Fruit fly (Drosophila melanogaster) whole organism, embryonic: ENCODE data around the gene Tim17a1.

Experiments used
- Awh ChIP-seq: fragments of 200-800 bp; sonication (Bioruptor generic); IDR thresholded peaks from 2 replicates; pipeline ENCODE4, ENCODE4 v1.3.6; 2022; ENCODE audit warnings: missing biosample characterization, missing genetic modification characterization
- CG10979 ChIP-seq: fragments of 200-800 bp; sonication (Bioruptor generic); optimal IDR thresholded peaks from 2 replicates; lab custom pipeline; 2018; ENCODE audit warnings: missing biosample characterization, mild to moderate bottlenecking, missing genetic modification characterization, moderate library complexity
- CG11093 ChIP-seq: fragments of 200-800 bp; sonication (Bioruptor generic); IDR thresholded peaks from 3 replicates; pipeline ENCODE4 v1.3.6; 2022; ENCODE audit warnings: missing biosample characterization, missing genetic modification characterization
- CG12219 ChIP-seq: fragments of 200-800 bp; sonication (Bioruptor generic); optimal IDR thresholded peaks from 3 replicates; lab custom pipeline; 2018; ENCODE audit warnings: missing biosample characterization, mild to moderate bottlenecking, missing genetic modification characterization
- CG12236 ChIP-seq: fragments of 200-800 bp; sonication (Bioruptor generic); optimal IDR thresholded peaks from 2 replicates; lab custom pipeline; 2016; ENCODE audit warnings: missing biosample characterization, missing genetic modification characterization
- CG1647 ChIP-seq: fragments of 200-800 bp; sonication (Bioruptor generic); optimal IDR thresholded peaks from 3 replicates; lab custom pipeline; 2016; ENCODE audit warnings: missing biosample characterization, missing genetic modification characterization
- CG16863 ChIP-seq: fragments of 200-800 bp; sonication (Bioruptor generic); optimal IDR thresholded peaks from 3 replicates; lab custom pipeline; 2016; ENCODE audit warnings: missing biosample characterization, missing genetic modification characterization
- CG17612 ChIP-seq: fragments of 200-800 bp; sonication (Bioruptor generic); IDR thresholded peaks from 2 replicates; pipeline ENCODE4 v1.3.6; 2022; ENCODE audit warnings: missing biosample characterization, missing genetic modification characterization
- CG17802 ChIP-seq: fragments of 200-800 bp; sonication (Bioruptor generic); optimal IDR thresholded peaks from 2 replicates; lab custom pipeline; 2018; ENCODE audit warnings: missing biosample characterization, mild to moderate bottlenecking, missing genetic modification characterization, moderate library complexity
- CG1832 ChIP-seq: fragments of 200-800 bp; sonication (Bioruptor generic); optimal IDR thresholded peaks from 2 replicates; lab custom pipeline; 2017; ENCODE audit warnings: missing biosample characterization, mild to moderate bottlenecking, missing genetic modification characterization, inconsistent platforms
- CG32767 ChIP-seq: fragments of 200-800 bp; sonication (Bioruptor generic); IDR thresholded peaks from 2 replicates; pipeline ENCODE4 v1.3.6; 2022; ENCODE audit warnings: missing biosample characterization, missing genetic modification characterization
- CG4282 ChIP-seq: fragments of 200-800 bp; sonication (Bioruptor generic); optimal IDR thresholded peaks from 2 replicates; lab custom pipeline; 2016; ENCODE audit warnings: missing biosample characterization, missing genetic modification characterization
- CG4617 ChIP-seq: fragments of 200-800 bp; sonication (Bioruptor generic); optimal IDR thresholded peaks from 3 replicates; lab custom pipeline; 2016; ENCODE audit warnings: missing biosample characterization, missing genetic modification characterization, borderline replicate concordance
- CG5245 ChIP-seq: fragments of 200-800 bp; sonication (Bioruptor generic); optimal IDR thresholded peaks from 3 replicates; lab custom pipeline; 2016; ENCODE audit warnings: missing biosample characterization, missing genetic modification characterization
- CG6272 ChIP-seq: fragments of 200-800 bp; sonication (Bioruptor generic); IDR thresholded peaks from 2 replicates; pipeline ENCODE4 v1.3.6; 2022; ENCODE audit warnings: missing biosample characterization, missing genetic modification characterization
- CG6683 ChIP-seq: fragments of 200-800 bp; sonication (Bioruptor generic); optimal IDR thresholded peaks from 2 replicates; lab custom pipeline; 2017; ENCODE audit warnings: missing biosample characterization, mild to moderate bottlenecking, missing genetic modification characterization, missing genetic modification reagents
- CG7839 ChIP-seq: fragments of 200-800 bp; sonication (Bioruptor generic); optimal IDR thresholded peaks from 3 replicates; lab custom pipeline; 2018; ENCODE audit warnings: missing biosample characterization, mild to moderate bottlenecking, missing genetic modification characterization, moderate library complexity
- CG8388 ChIP-seq: fragments of 200-800 bp; sonication (Bioruptor generic); optimal IDR thresholded peaks from 2 replicates; lab custom pipeline; 2019; ENCODE audit warnings: missing biosample characterization, mild to moderate bottlenecking, missing genetic modification characterization, moderate library complexity
- CG8765 ChIP-seq: fragments of 200-800 bp; sonication (Bioruptor generic); IDR thresholded peaks from 2 replicates; pipeline ENCODE4 v1.3.6; 2022; ENCODE audit warnings: missing biosample characterization, missing genetic modification characterization
- CG9437 ChIP-seq: fragments of 200-800 bp; sonication (Bioruptor generic); optimal IDR thresholded peaks from 2 replicates; lab custom pipeline; 2018; ENCODE audit warnings: missing biosample characterization, mild to moderate bottlenecking, missing genetic modification characterization
- Dip2 ChIP-seq: fragments of 200-800 bp; sonication (Bioruptor generic); IDR thresholded peaks from 2 replicates; pipeline ENCODE4 v1.3.6; 2022; ENCODE audit warnings: missing biosample characterization, missing genetic modification characterization
- Doc3 ChIP-seq: fragments of 200-800 bp; sonication (Bioruptor generic); IDR thresholded peaks from 3 replicates; pipeline ENCODE4 v1.3.6; 2022; ENCODE audit warnings: missing biosample characterization, missing genetic modification characterization; ENCODE audit not compliant: partially characterized antibody
- HmgZ ChIP-seq: fragments of 200-800 bp; sonication (Bioruptor generic); optimal IDR thresholded peaks from 2 replicates; lab custom pipeline; 2018; ENCODE audit warnings: missing biosample characterization, mild to moderate bottlenecking, missing genetic modification characterization
- Lim3 ChIP-seq: fragments of 200-800 bp; sonication (Bioruptor generic); IDR thresholded peaks from 2 replicates; pipeline ENCODE4 v1.3.6; 2022; ENCODE audit warnings: missing biosample characterization, missing genetic modification characterization
- Lpt ChIP-seq: fragments of >200 bp; optimal IDR thresholded peaks from 2 replicates; lab custom pipeline; 2018; ENCODE audit warnings: missing biosample characterization, missing genetic modification characterization
- Optix ChIP-seq: fragments of 200-800 bp; sonication (Bioruptor generic); IDR thresholded peaks from 3 replicates; pipeline ENCODE4 v1.3.6; 2022; ENCODE audit warnings: missing biosample characterization, missing genetic modification characterization
- Pdp1 ChIP-seq, 2 experiments: fragments of 200-800 bp; sonication (Bioruptor generic); optimal IDR thresholded peaks; 3 replicates each; lab custom pipeline; 2016; ENCODE audit warnings: missing biosample characterization in 2 of 2, missing genetic modification characterization in 2 of 2, mild to moderate bottlenecking in 1 of 2, moderate library complexity in 1 of 2
- Sox100B ChIP-seq: fragments of 200-800 bp; sonication (Bioruptor generic); optimal IDR thresholded peaks from 3 replicates; lab custom pipeline; 2018; ENCODE audit warnings: missing biosample characterization, mild to moderate bottlenecking, missing genetic modification characterization
- Ssrp ChIP-seq: fragments of 200-800 bp; sonication (Bioruptor generic); optimal IDR thresholded peaks from 2 replicates; lab custom pipeline; 2018; ENCODE audit warnings: missing biosample characterization, mild to moderate bottlenecking, missing genetic modification characterization, moderate library complexity
- TFAM ChIP-seq: fragments of 200-800 bp; sonication (Bioruptor generic); optimal IDR thresholded peaks from 2 replicates; lab custom pipeline; 2017; ENCODE audit warnings: missing biosample characterization, missing genetic modification characterization, inconsistent platforms
- YL-1 ChIP-seq: fragments of 200-800 bp; sonication (Bioruptor generic); optimal IDR thresholded peaks from 3 replicates; lab custom pipeline; 2017; ENCODE audit warnings: missing biosample characterization, mild to moderate bottlenecking, missing genetic modification characterization
- aop ChIP-seq: fragments of 200-800 bp; sonication (Bioruptor generic); IDR thresholded peaks from 2 replicates; pipeline ENCODE4 v1.3.6; 2022; ENCODE audit warnings: missing biosample characterization, missing genetic modification characterization
- ap ChIP-seq: fragments of 200-800 bp; sonication (Bioruptor generic); IDR thresholded peaks from 2 replicates; pipeline ENCODE4 v1.3.6; 2022; ENCODE audit warnings: missing biosample characterization, missing genetic modification characterization
- bbx ChIP-seq: fragments of 200-800 bp; sonication (Bioruptor generic); IDR thresholded peaks from 2 replicates; pipeline ENCODE4 v1.3.6; 2022; ENCODE audit warnings: missing biosample characterization, missing genetic modification characterization; ENCODE audit not compliant: partially characterized antibody
- cad ChIP-seq: fragments of >200 bp; optimal IDR thresholded peaks from 2 replicates; lab custom pipeline; 2017; ENCODE audit warnings: missing biosample characterization, missing genetic modification characterization
- danr ChIP-seq: fragments of 200-800 bp; sonication (Bioruptor generic); IDR thresholded peaks from 2 replicates; pipeline ENCODE4 v1.3.6; 2022; ENCODE audit warnings: missing biosample characterization, missing genetic modification characterization
- dimm ChIP-seq: fragments of 200-800 bp; sonication (Bioruptor generic); IDR thresholded peaks from 2 replicates; pipeline ENCODE4 v1.3.6; 2022; ENCODE audit warnings: missing biosample characterization, missing genetic modification characterization
- fd102C ChIP-seq: fragments of 200-800 bp; sonication (Bioruptor generic); optimal IDR thresholded peaks from 2 replicates; lab custom pipeline; 2018; ENCODE audit warnings: missing biosample characterization, mild to moderate bottlenecking, missing genetic modification characterization, moderate library complexity
- gfzf ChIP-seq: fragments of 200-800 bp; sonication (Bioruptor generic); optimal IDR thresholded peaks from 2 replicates; lab custom pipeline; 2016; ENCODE audit warnings: missing biosample characterization, mild to moderate bottlenecking, missing genetic modification characterization, moderate library complexity
- hb ChIP-seq: fragments of 200-800 bp; sonication (Bioruptor generic); IDR thresholded peaks from 3 replicates; pipeline ENCODE4 v1.3.6; 2022; ENCODE audit warnings: missing biosample characterization, missing genetic modification characterization; ENCODE audit not compliant: partially characterized antibody
- hkb ChIP-seq, 2 experiments: fragments of 200-800 bp in 1 of 2; fragments of >200 bp in 1 of 2; sonication (Bioruptor generic) in 1 of 2; IDR thresholded peaks in 1 of 2; optimal IDR thresholded peaks in 1 of 2; 2 replicates each; pipeline versions ENCODE4 v1.3.6 to Lab custom; 2017 to 2022; ENCODE audit warnings: missing biosample characterization in 1 of 2, missing genetic modification characterization in 1 of 2
- inv ChIP-seq: fragments of 200-800 bp; sonication (Bioruptor generic); IDR thresholded peaks from 2 replicates; pipeline ENCODE4 v1.3.6; 2022; ENCODE audit warnings: missing biosample characterization, missing genetic modification characterization; ENCODE audit not compliant: partially characterized antibody
- lbe ChIP-seq: fragments of 200-800 bp; sonication (Bioruptor generic); optimal IDR thresholded peaks from 2 replicates; lab custom pipeline; 2016; ENCODE audit warnings: missing biosample characterization, mild to moderate bottlenecking, missing genetic modification characterization
- pho ChIP-seq: fragments of 200-800 bp; sonication (Bioruptor generic); optimal IDR thresholded peaks from 2 replicates; lab custom pipeline; 2016; ENCODE audit warnings: missing biosample characterization, missing genetic modification characterization
- seq ChIP-seq: fragments of 200-800 bp; sonication (Bioruptor generic); IDR thresholded peaks from 2 replicates; pipeline ENCODE4 v1.3.6; 2022; ENCODE audit warnings: missing biosample characterization, missing genetic modification characterization
- sob ChIP-seq: fragments of 200-800 bp; sonication (Bioruptor generic); IDR thresholded peaks from 2 replicates; pipeline ENCODE4 v1.3.6; 2022; ENCODE audit warnings: missing biosample characterization, missing genetic modification characterization
- sr ChIP-seq: fragments of 200-800 bp; sonication (Bioruptor generic); IDR thresholded peaks from 3 replicates; pipeline ENCODE4 v1.3.6; 2022; ENCODE audit warnings: missing biosample characterization, missing genetic modification characterization
- tgo ChIP-seq: fragments of 200-800 bp; sonication (Bioruptor generic); IDR thresholded peaks from 3 replicates; pipeline ENCODE4 v1.3.6; 2022; ENCODE audit warnings: missing biosample characterization, missing genetic modification characterization
- wdn ChIP-seq: fragments of 200-800 bp; sonication (Bioruptor generic); IDR thresholded peaks from 2 replicates; pipeline ENCODE4 v1.3.6; 2022; ENCODE audit warnings: missing biosample characterization, missing genetic modification characterization
- zen ChIP-seq: fragments of 200-800 bp; sonication (Bioruptor generic); optimal IDR thresholded peaks from 3 replicates; lab custom pipeline; 2018; ENCODE audit warnings: missing biosample characterization, mild to moderate bottlenecking, missing genetic modification characterization, moderate library complexity

The Tim17a1 gene

DNA sequence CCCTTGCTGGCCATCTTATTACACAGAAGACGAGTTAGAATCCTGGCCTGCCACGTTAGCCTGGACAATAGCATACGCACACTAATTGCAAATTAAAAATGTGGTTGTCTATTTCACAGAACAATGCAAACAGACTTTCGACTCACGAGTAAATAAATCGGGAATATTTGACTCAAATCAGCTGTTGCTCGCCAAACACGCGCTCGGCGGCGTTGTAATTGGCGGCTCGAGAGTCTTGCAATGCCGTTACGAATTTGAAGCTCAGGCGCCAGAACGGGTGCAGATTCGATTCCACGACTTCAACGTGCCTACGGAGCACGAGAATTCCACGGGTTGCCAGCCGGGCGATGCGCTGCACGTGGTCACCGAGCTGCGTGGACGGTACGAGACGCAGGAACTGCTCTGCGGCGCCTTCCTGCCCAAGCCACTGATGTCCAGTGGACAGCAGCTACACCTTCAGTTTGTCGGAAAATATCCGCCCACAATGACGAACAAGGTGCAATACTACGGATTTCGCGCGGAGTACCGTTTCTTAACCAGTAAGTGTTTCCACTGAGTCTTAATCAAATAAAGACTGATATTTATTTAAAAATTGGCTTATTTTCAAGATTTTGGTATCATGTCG lies 37.3 kb upstream of the Tim17a1 start, which contains the start of gene DNAlig3 (continued):
- TF ChIP-seq CG10979 (tag; lab: Kevin White, UChicago), result no peak
- TF ChIP-seq Dip2, result no peak
- peak; percentile 2 for TF ChIP-seq CG4617 (GFP tag; lab: Kevin White, UChicago)
- TF ChIP-seq CG4282 (GFP tag; lab: Kevin White, UChicago), result no peak
- no peak for TF ChIP-seq lbe (GFP tag; lab: Kevin White, UChicago)
- no peak for TF ChIP-seq CG1647 (GFP tag; lab: Kevin White, UChicago)
- TF ChIP-seq CG16863 (GFP tag; lab: Kevin White, UChicago), result no peak
- TF ChIP-seq dimm, result no peak
- TF ChIP-seq Ssrp, result no peak
- no peak for TF ChIP-seq CG12236
- TF ChIP-seq Lpt (GFP tag; lab: Kevin White, UChicago), result no peak
- no peak for TF ChIP-seq YL-1 (GFP tag; lab: Kevin White, UChicago)
- TF ChIP-seq Awh (GFP tag; lab: Robert Waterston, UW), result no peak
- no peak for TF ChIP-seq CG17612 (GFP tag; lab: Robert Waterston, UW)
- no peak for TF ChIP-seq hkb (optimal IDR thresholded peaks at IDR 0.05; lab: Kevin White, UChicago)
- no peak for TF ChIP-seq hkb (GFP tag; IDR thresholded peaks at IDR 0.05; lab: Robert Waterston, UW)
- TF ChIP-seq Sox100B (GFP tag; lab: Kevin White, UChicago), result no peak
- peak; percentile 25; the same call in 1 of the 2 replicates for TF ChIP-seq inv (GFP tag; lab: Robert Waterston, UW)
- no peak for TF ChIP-seq ap (GFP tag; lab: Robert Waterston, UW)
- TF ChIP-seq Lim3 (GFP tag; lab: Robert Waterston, UW), result no peak
- TF ChIP-seq CG5245 (GFP tag; lab: Kevin White, UChicago), result no peak
- no peak for TF ChIP-seq CG9437
- no peak for TF ChIP-seq CG6272 (GFP tag; lab: Robert Waterston, UW)
- 0 out of 3 replicates have a peak, but pooled peaks have one; percentile 64 for TF ChIP-seq hb (GFP tag; lab: Robert Waterston, UW)
- no peak for TF ChIP-seq fd102C (GFP tag; lab: Kevin White, UChicago)
- no peak for TF ChIP-seq tgo (GFP tag; lab: Robert Waterston, UW)
- TF ChIP-seq Optix (GFP tag; lab: Robert Waterston, UW), result no peak
- no peak for TF ChIP-seq aop (GFP tag; lab: Robert Waterston, UW)
- no peak for TF ChIP-seq sob (GFP tag; lab: Robert Waterston, UW)
- TF ChIP-seq gfzf, result peak; percentile 27
- no peak for TF ChIP-seq pho (GFP tag; lab: Kevin White, UChicago)
- no peak for TF ChIP-seq TFAM (GFP tag; lab: Kevin White, UChicago)
- TF ChIP-seq CG12219 (GFP tag; lab: Kevin White, UChicago), result no peak
- no peak for TF ChIP-seq sr
- peak; percentile 17 for TF ChIP-seq zen
- peak; percentile 8 for TF ChIP-seq CG6683 (GFP tag; lab: Kevin White, UChicago)
- TF ChIP-seq wdn (GFP tag; lab: Robert Waterston, UW), result no peak
- TF ChIP-seq CG11093 (GFP tag; lab: Robert Waterston, UW), result no peak
- TF ChIP-seq HmgZ (tag; lab: Kevin White, UChicago), result no peak
- TF ChIP-seq CG7839 (tag; lab: Kevin White, UChicago), result no peak
- no peak for TF ChIP-seq CG8388
- TF ChIP-seq bbx (GFP tag; lab: Robert Waterston, UW), result peak; percentile 63
- no peak for TF ChIP-seq CG17802 (tag; lab: Kevin White, UChicago)
- TF ChIP-seq CG1832 (GFP tag; lab: Kevin White, UChicago), result no peak
- TF ChIP-seq danr (GFP tag; lab: Robert Waterston, UW), result no peak
- no peak for TF ChIP-seq CG32767 (GFP tag; lab: Robert Waterston, UW)
- TF ChIP-seq CG8765, result no peak
- no peak for TF ChIP-seq seq (GFP tag; lab: Robert Waterston, UW)
- peak; percentile 61; the same call in 1 of the 3 replicates for TF ChIP-seq Doc3 (GFP tag; lab: Robert Waterston, UW)
- peak in 1 of 2 experiments; percentile 10 for TF ChIP-seq Pdp1 (GFP tag; optimal IDR thresholded peaks at IDR 0.05; lab: Kevin White, UChicago)
- no peak for TF ChIP-seq cad
